Worm (Caenorhabditis elegans): ENCODE measurements around the gene eif-2Bdelta.

- peak; percentile 88; the same call in 1 of the 2 replicates for TF ChIP-seq pha-4 (GFP tag; IDR thresholded peaks at IDR 0.05)
- no peak for TF ChIP-seq pha-4 (tag; optimal IDR thresholded peaks at IDR 0.05)
- peak; percentile 87 for TF ChIP-seq ZK337.2 (GFP tag; IDR thresholded peaks at IDR 0.05)
- TF ChIP-seq ceh-82 (tag; optimal IDR thresholded peaks at IDR 0.05) = no peak
Measured at ce11 chrV:9503152-9503817, 10.3 kb upstream of the eif-2Bdelta start.
